Fruit fly (Drosophila melanogaster) whole organism, embryonic: ENCODE results near the gene Veneno.

ENCODE experiments used
- ATbp ChIP-seq: fragments of 200-800 bp; sonication (Bioruptor generic); optimal IDR thresholded peaks from 2 replicates; lab custom pipeline; 2017; ENCODE audit warnings: missing biosample characterization, mild to moderate bottlenecking, missing genetic modification characterization, missing genetic modification reagents
- CG10366 ChIP-seq: fragments of 200-800 bp; sonication (Bioruptor generic); IDR thresholded peaks from 2 replicates; pipeline ENCODE4 v1.3.6; 2022; ENCODE audit warnings: missing biosample characterization, missing genetic modification characterization
- CG11696 ChIP-seq: fragments of 200-800 bp; sonication (Bioruptor generic); IDR thresholded peaks from 2 replicates; pipeline ENCODE4 v1.3.6; 2022; ENCODE audit warnings: missing biosample characterization, missing genetic modification characterization
- CG12155 ChIP-seq: fragments of 200-800 bp; sonication (Bioruptor generic); optimal IDR thresholded peaks from 3 replicates; lab custom pipeline; 2016; ENCODE audit warnings: missing biosample characterization, missing genetic modification characterization
- CG14441 ChIP-seq: fragments of 200-800 bp; sonication (Bioruptor generic); IDR thresholded peaks from 2 replicates; pipeline ENCODE4 v1.3.6; 2022; ENCODE audit warnings: missing biosample characterization, missing genetic modification characterization
- CG17385 ChIP-seq: fragments of 200-800 bp; sonication (Bioruptor generic); optimal IDR thresholded peaks from 3 replicates; lab custom pipeline; 2018; ENCODE audit warnings: missing biosample characterization, mild to moderate bottlenecking, missing genetic modification characterization
- CG17912 ChIP-seq: fragments of 200-800 bp; sonication (Bioruptor generic); optimal IDR thresholded peaks from 2 replicates; lab custom pipeline; 2018; ENCODE audit warnings: missing biosample characterization, mild to moderate bottlenecking, missing genetic modification characterization
- CG2202 ChIP-seq: fragments of 200-800 bp; sonication (Bioruptor generic); optimal IDR thresholded peaks from 2 replicates; lab custom pipeline; 2018; ENCODE audit warnings: missing biosample characterization, mild to moderate bottlenecking, missing genetic modification characterization
- CG2712 ChIP-seq: fragments of 200-800 bp; optimal IDR thresholded peaks from 3 replicates; lab custom pipeline; 2019; ENCODE audit warnings: missing biosample characterization, mild to moderate bottlenecking, missing genetic modification characterization, moderate library complexity
- CG4424 ChIP-seq: fragments of 200-800 bp; sonication (Bioruptor generic); optimal IDR thresholded peaks from 3 replicates; lab custom pipeline; 2016; ENCODE audit warnings: missing biosample characterization, missing genetic modification characterization
- CG4730 ChIP-seq: fragments of 200-800 bp; sonication (Bioruptor generic); IDR thresholded peaks from 2 replicates; pipeline ENCODE4 v1.3.6; 2022; ENCODE audit warnings: missing biosample characterization, missing genetic modification characterization
- CG6683 ChIP-seq: fragments of 200-800 bp; sonication (Bioruptor generic); optimal IDR thresholded peaks from 2 replicates; lab custom pipeline; 2017; ENCODE audit warnings: missing biosample characterization, mild to moderate bottlenecking, missing genetic modification characterization, missing genetic modification reagents
- CG7271 ChIP-seq: fragments of 200-800 bp; sonication (Bioruptor generic); optimal IDR thresholded peaks from 2 replicates; lab custom pipeline; 2018; ENCODE audit warnings: missing biosample characterization, mild to moderate bottlenecking, missing genetic modification characterization, moderate library complexity
- CG7963 ChIP-seq: fragments of 200-800 bp; sonication (Bioruptor generic); IDR thresholded peaks from 3 replicates; pipeline ENCODE4 v1.3.6; 2022; ENCODE audit warnings: missing biosample characterization, missing genetic modification characterization; ENCODE audit not compliant: partially characterized antibody
- CG8388 ChIP-seq: fragments of 200-800 bp; sonication (Bioruptor generic); optimal IDR thresholded peaks from 2 replicates; lab custom pipeline; 2019; ENCODE audit warnings: missing biosample characterization, mild to moderate bottlenecking, missing genetic modification characterization, moderate library complexity
- CG9817 ChIP-seq: fragments of 200-800 bp; sonication (Bioruptor generic); optimal IDR thresholded peaks from 2 replicates; lab custom pipeline; 2018; ENCODE audit warnings: missing biosample characterization, mild to moderate bottlenecking, missing genetic modification characterization, moderate library complexity
- D19A ChIP-seq: fragments of 200-800 bp; optimal IDR thresholded peaks from 3 replicates; lab custom pipeline; 2019; ENCODE audit warnings: missing biosample characterization, mild to moderate bottlenecking, missing genetic modification characterization, moderate library complexity
- Deaf1 ChIP-seq: fragments of 200-800 bp; optimal IDR thresholded peaks from 3 replicates; lab custom pipeline; 2019; ENCODE audit warnings: missing biosample characterization, mild to moderate bottlenecking, missing genetic modification characterization, moderate library complexity
- Dll ChIP-seq: fragments of 200-800 bp; sonication (Bioruptor generic); IDR thresholded peaks from 4 replicates; pipeline ENCODE4 v1.3.6; 2022; ENCODE audit warnings: missing biosample characterization, missing genetic modification characterization; ENCODE audit not compliant: partially characterized antibody
- Dref ChIP-seq: fragments of 200-800 bp; sonication (Bioruptor generic); IDR thresholded peaks from 2 replicates; pipeline ENCODE4 v1.3.6; 2022; ENCODE audit warnings: missing biosample characterization, missing genetic modification characterization
- Eip74EF ChIP-seq, 2 experiments: fragments of 200-800 bp in 1 of 2; fragments of >200 bp in 1 of 2; sonication (Bioruptor generic) in 1 of 2; optimal IDR thresholded peaks; 2 replicates each; lab custom pipeline; 2017 to 2019; ENCODE audit warnings: missing biosample characterization in 2 of 2, missing genetic modification characterization in 2 of 2, mild to moderate bottlenecking in 1 of 2, moderate library complexity in 1 of 2
- Elba2 ChIP-seq: fragments of 200-800 bp; sonication (Bioruptor generic); optimal IDR thresholded peaks from 3 replicates; lab custom pipeline; 2016; ENCODE audit warnings: missing biosample characterization, missing genetic modification characterization
- Gsc ChIP-seq: fragments of 200-800 bp; sonication (Bioruptor generic); IDR thresholded peaks from 2 replicates; pipeline ENCODE4 v1.3.6; 2022; ENCODE audit warnings: missing biosample characterization, missing genetic modification characterization
- Hey ChIP-seq: fragments of 200-800 bp; sonication (Bioruptor generic); optimal IDR thresholded peaks from 3 replicates; lab custom pipeline; 2018; ENCODE audit warnings: missing biosample characterization, mild to moderate bottlenecking, missing genetic modification characterization
- Lhr ChIP-seq: fragments of 200-800 bp; sonication (Bioruptor generic); optimal IDR thresholded peaks from 3 replicates; lab custom pipeline; 2017; ENCODE audit warnings: mild to moderate bottlenecking, missing biosample characterization, missing genetic modification reagents, missing genetic modification characterization
- Myb ChIP-seq: fragments of 200-800 bp; sonication (Bioruptor generic); optimal IDR thresholded peaks from 2 replicates; lab custom pipeline; 2016; ENCODE audit warnings: missing biosample characterization, missing genetic modification characterization
- NFAT ChIP-seq: fragments of 200-800 bp; sonication (Bioruptor generic); IDR thresholded peaks from 2 replicates; pipeline ENCODE4 v1.3.6; 2022; ENCODE audit warnings: missing biosample characterization, missing genetic modification characterization
- NfI ChIP-seq: fragments of 200-800 bp; sonication (Bioruptor generic); optimal IDR thresholded peaks from 3 replicates; lab custom pipeline; 2018; ENCODE audit warnings: missing biosample characterization, mild to moderate bottlenecking, missing genetic modification characterization, moderate library complexity
- Rx ChIP-seq: fragments of 200-800 bp; sonication (Bioruptor generic); IDR thresholded peaks from 2 replicates; pipeline ENCODE4 v1.3.6; 2022; ENCODE audit warnings: missing biosample characterization, missing genetic modification characterization
- Sin3A ChIP-seq: fragments of >200 bp; optimal IDR thresholded peaks from 2 replicates; lab custom pipeline; 2018
- ac ChIP-seq: fragments of 200-800 bp; sonication (Bioruptor generic); optimal IDR thresholded peaks from 3 replicates; lab custom pipeline; 2017; ENCODE audit warnings: missing biosample characterization, mild to moderate bottlenecking, missing genetic modification characterization
- ara ChIP-seq: fragments of 200-800 bp; sonication (Bioruptor generic); IDR thresholded peaks from 2 replicates; pipeline ENCODE4 v1.3.6; 2022; ENCODE audit warnings: missing biosample characterization, missing genetic modification characterization
- ato ChIP-seq: fragments of 200-800 bp; sonication (Bioruptor generic); IDR thresholded peaks from 2 replicates; pipeline ENCODE4 v1.3.6; 2022; ENCODE audit warnings: missing biosample characterization, missing genetic modification characterization; ENCODE audit not compliant: partially characterized antibody
- dimm ChIP-seq: fragments of 200-800 bp; sonication (Bioruptor generic); IDR thresholded peaks from 2 replicates; pipeline ENCODE4 v1.3.6; 2022; ENCODE audit warnings: missing biosample characterization, missing genetic modification characterization
- fd3F ChIP-seq: fragments of 200-800 bp; sonication (Bioruptor generic); optimal IDR thresholded peaks from 2 replicates; lab custom pipeline; 2018; ENCODE audit warnings: missing biosample characterization, mild to moderate bottlenecking, missing genetic modification characterization, moderate library complexity
- fru ChIP-seq: fragments of >200 bp; optimal IDR thresholded peaks from 2 replicates; lab custom pipeline; 2017
- grn ChIP-seq: fragments of 200-800 bp; sonication (Bioruptor generic); optimal IDR thresholded peaks from 3 replicates; lab custom pipeline; 2017; ENCODE audit warnings: missing biosample characterization, missing genetic modification characterization
- gro ChIP-seq: fragments of 200-800 bp; sonication (Bioruptor generic); optimal IDR thresholded peaks from 2 replicates; lab custom pipeline; 2016; ENCODE audit warnings: missing biosample characterization, missing genetic modification characterization
- gt ChIP-seq: fragments of 200-800 bp; sonication (Bioruptor generic); IDR thresholded peaks from 2 replicates; pipeline ENCODE4 v1.3.6; 2022; ENCODE audit warnings: missing biosample characterization, missing genetic modification characterization
- ken ChIP-seq: fragments of 200-800 bp; sonication (Bioruptor generic); IDR thresholded peaks from 3 replicates; pipeline ENCODE4 v1.3.6; 2022; ENCODE audit warnings: missing biosample characterization, missing genetic modification characterization
- mirr ChIP-seq: fragments of 200-800 bp; sonication (Bioruptor generic); optimal IDR thresholded peaks from 3 replicates; lab custom pipeline; 2018; ENCODE audit warnings: missing biosample characterization, mild to moderate bottlenecking, missing genetic modification characterization
- phol ChIP-seq: fragments of 200-800 bp; sonication (Bioruptor generic); optimal IDR thresholded peaks from 3 replicates; lab custom pipeline; 2018; ENCODE audit warnings: missing biosample characterization, mild to moderate bottlenecking, missing genetic modification characterization, moderate library complexity
- pum ChIP-seq: fragments of 200-800 bp; sonication (Bioruptor generic); optimal IDR thresholded peaks from 2 replicates; lab custom pipeline; 2016; ENCODE audit warnings: missing biosample characterization, missing genetic modification characterization
- ranshi ChIP-seq: fragments of 200-800 bp; sonication (Bioruptor generic); IDR thresholded peaks from 2 replicates; pipeline ENCODE4 v1.3.6; 2022; ENCODE audit warnings: missing biosample characterization, missing genetic modification characterization
- repo ChIP-seq: fragments of 200-800 bp; sonication (Bioruptor generic); optimal IDR thresholded peaks from 2 replicates; lab custom pipeline; 2016; ENCODE audit warnings: missing biosample characterization, missing genetic modification characterization
- ro ChIP-seq: fragments of 200-800 bp; sonication (Bioruptor generic); IDR thresholded peaks from 2 replicates; pipeline ENCODE4 v1.3.6; 2022; ENCODE audit warnings: missing biosample characterization, missing genetic modification characterization
- seq ChIP-seq: fragments of 200-800 bp; sonication (Bioruptor generic); IDR thresholded peaks from 2 replicates; pipeline ENCODE4 v1.3.6; 2022; ENCODE audit warnings: missing biosample characterization, missing genetic modification characterization
- sr ChIP-seq: fragments of 200-800 bp; sonication (Bioruptor generic); IDR thresholded peaks from 3 replicates; pipeline ENCODE4 v1.3.6; 2022; ENCODE audit warnings: missing biosample characterization, missing genetic modification characterization
- tap ChIP-seq: fragments of 200-800 bp; optimal IDR thresholded peaks from 3 replicates; lab custom pipeline; 2019; ENCODE audit warnings: missing biosample characterization, mild to moderate bottlenecking, missing genetic modification characterization, moderate library complexity
- wek ChIP-seq: fragments of 200-800 bp; sonication (Bioruptor generic); optimal IDR thresholded peaks from 3 replicates; lab custom pipeline; 2018; ENCODE audit warnings: missing biosample characterization, mild to moderate bottlenecking, missing genetic modification characterization, moderate library complexity
- zen2 ChIP-seq: fragments of 200-800 bp; sonication (Bioruptor generic); IDR thresholded peaks from 3 replicates; pipeline ENCODE4 v1.3.6; 2022; ENCODE audit warnings: missing biosample characterization, missing genetic modification characterization; ENCODE audit not compliant: partially characterized antibody
- zfh2 ChIP-seq: fragments of 200-800 bp; sonication (Bioruptor generic); optimal IDR thresholded peaks from 2 replicates; lab custom pipeline; 2016; ENCODE audit warnings: missing biosample characterization, missing genetic modification characterization

Gene Veneno

DNA sequence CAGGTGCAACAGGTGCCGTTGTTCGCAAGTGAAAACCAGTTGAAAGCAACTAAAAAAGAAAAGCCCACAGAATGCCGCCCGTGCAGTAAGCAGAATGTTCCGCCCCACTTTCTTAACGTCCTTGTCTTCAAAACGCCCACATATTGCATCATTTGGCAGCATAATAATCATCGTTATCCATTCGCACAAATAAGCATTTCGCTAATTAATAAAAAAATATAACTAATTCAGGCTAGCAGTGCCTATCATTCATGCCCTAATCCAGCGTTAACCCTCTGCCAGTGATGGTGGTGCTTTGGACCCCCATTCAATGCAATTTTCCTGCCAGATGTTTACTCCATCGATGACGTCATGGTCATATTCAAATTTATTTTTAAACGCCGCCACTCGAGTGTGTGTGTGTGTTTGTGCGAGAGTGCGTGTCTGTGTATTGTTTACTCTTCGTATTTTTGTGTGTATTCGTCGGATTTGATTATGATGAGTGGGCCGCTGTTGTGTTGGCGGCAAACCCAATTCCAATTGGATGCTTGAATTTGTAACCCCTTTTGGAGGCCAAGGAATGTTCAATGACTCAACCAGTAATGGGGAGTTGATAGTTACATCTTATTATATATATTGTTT lies 4.9 kb downstream of the Veneno start (continued):
- TF ChIP-seq D19A (tag; lab: Kevin White, UChicago) (no peak), wek (GFP tag; lab: Kevin White, UChicago) (no peak), Deaf1 (tag; lab: Kevin White, UChicago) (peak; percentile 69), ken (GFP tag; lab: Robert Waterston, UW) (no peak), zen2 (GFP tag; lab: Robert Waterston, UW) (no peak), Rx (GFP tag; lab: Robert Waterston, UW) (no peak), CG11696 (GFP tag; lab: Robert Waterston, UW) (no peak), ara (GFP tag; lab: Robert Waterston, UW) (no peak), Gsc (no peak), ATbp (GFP tag; lab: Kevin White, UChicago) (no peak), Eip74EF (GFP tag; optimal IDR thresholded peaks at IDR 0.05; lab: Kevin White, UChicago) (no peak), CG7271 (no peak), ato (GFP tag; lab: Robert Waterston, UW) (no peak), Sin3A (lab: Kevin White, UChicago) (no peak), zfh2 (no peak), grn (GFP tag; lab: Kevin White, UChicago) (no peak), repo (GFP tag; lab: Kevin White, UChicago) (no peak), Elba2 (GFP tag; lab: Kevin White, UChicago) (peak; percentile 2), ranshi (GFP tag; lab: Robert Waterston, UW) (no peak), mirr (GFP tag; lab: Kevin White, UChicago) (peak; percentile 37), CG10366 (GFP tag; lab: Robert Waterston, UW) (no peak), CG2712 (tag; lab: Kevin White, UChicago) (no peak), Myb (no peak), CG17912 (GFP tag; lab: Kevin White, UChicago) (no peak), sr (GFP tag; lab: Robert Waterston, UW) (peak; percentile 89), ac (GFP tag; lab: Kevin White, UChicago) (no peak), ro (no peak), gro (no peak), Lhr (no peak), seq (GFP tag; lab: Robert Waterston, UW) (no peak), CG9817 (tag; lab: Kevin White, UChicago) (no peak), CG4424 (GFP tag; lab: Kevin White, UChicago) (no peak), CG17385 (GFP tag; lab: Kevin White, UChicago) (no peak), gt (no peak), fru (lab: Kevin White, UChicago) (no peak), dimm (GFP tag; lab: Robert Waterston, UW) (no peak), Dll (no peak), Hey (tag; lab: Kevin White, UChicago) (no peak), CG6683 (GFP tag; lab: Kevin White, UChicago) (no peak), NfI (GFP tag; lab: Kevin White, UChicago) (peak; percentile 25), pum (GFP tag; lab: Kevin White, UChicago) (no peak), phol (no peak), CG4730 (no peak), NFAT (no peak), tap (tag; lab: Kevin White, UChicago) (peak; percentile 8), CG2202 (tag; lab: Kevin White, UChicago) (no peak), CG8388 (GFP tag; lab: Kevin White, UChicago) (no peak), CG7963 (no peak), CG12155 (no peak), Dref (GFP tag; lab: Robert Waterston, UW) (no peak), fd3F (GFP tag; lab: Kevin White, UChicago) (no peak), CG14441 (GFP tag; lab: Robert Waterston, UW) (no peak)
